Fruit fly (Drosophila melanogaster) whole organism, embryonic: ENCODE data around the gene CG11668.
A peak's percentile ranks its signal among the peaks of the same experiment; 100 is the strongest.

Experiments used
- Adf1 ChIP-seq: fragments of 200-800 bp; sonication (Bioruptor generic); IDR thresholded peaks from 2 replicates; pipeline ENCODE4 v1.3.6; 2022; ENCODE audit warnings: missing biosample characterization, missing genetic modification characterization
- Bteb2 ChIP-seq: fragments of 200-800 bp; sonication (Bioruptor generic); optimal IDR thresholded peaks from 2 replicates; lab custom pipeline; 2016; ENCODE audit warnings: missing biosample characterization, missing genetic modification characterization
- CG13775 ChIP-seq: fragments of 200-800 bp; sonication (Bioruptor generic); optimal IDR thresholded peaks from 3 replicates; lab custom pipeline; 2017; ENCODE audit warnings: missing biosample characterization, mild to moderate bottlenecking, missing genetic modification characterization
- CG14965 ChIP-seq: fragments of 200-800 bp; sonication (Bioruptor generic); optimal IDR thresholded peaks from 2 replicates; lab custom pipeline; 2016; ENCODE audit warnings: missing biosample characterization, missing genetic modification characterization, borderline replicate concordance
- CG1602 ChIP-seq: fragments of 200-800 bp; sonication (Bioruptor generic); optimal IDR thresholded peaks from 3 replicates; lab custom pipeline; 2016; ENCODE audit warnings: missing biosample characterization, missing genetic modification characterization
- CG18011 ChIP-seq: fragments of 200-800 bp; sonication (Bioruptor generic); optimal IDR thresholded peaks from 2 replicates; lab custom pipeline; 2017; ENCODE audit warnings: missing biosample characterization, missing genetic modification characterization, mild to moderate bottlenecking, moderate library complexity, missing genotype
- CG30020 ChIP-seq: fragments of 200-800 bp; optimal IDR thresholded peaks from 2 replicates; lab custom pipeline; 2019; ENCODE audit warnings: missing biosample characterization, mild to moderate bottlenecking, missing genetic modification characterization, moderate library complexity
- CG30431 ChIP-seq: fragments of 200-800 bp; sonication (Bioruptor generic); optimal IDR thresholded peaks from 2 replicates; lab custom pipeline; 2017; ENCODE audit warnings: missing biosample characterization, missing genetic modification characterization
- CG34422 ChIP-seq: fragments of 200-800 bp; sonication (Bioruptor generic); IDR thresholded peaks from 3 replicates; pipeline ENCODE4 v1.3.6; 2022; ENCODE audit warnings: missing biosample characterization, missing genetic modification characterization
- CG42726 ChIP-seq: fragments of 200-800 bp; sonication (Bioruptor generic); IDR thresholded peaks from 2 replicates; pipeline ENCODE4 v1.3.6; 2022; ENCODE audit warnings: missing biosample characterization, missing genetic modification characterization; ENCODE audit not compliant: partially characterized antibody
- CG4360 ChIP-seq: fragments of 200-800 bp; sonication (Bioruptor generic); IDR thresholded peaks from 2 replicates; pipeline ENCODE4 v1.3.6; 2022; ENCODE audit warnings: missing biosample characterization, missing genetic modification characterization
- CG4617 ChIP-seq: fragments of 200-800 bp; sonication (Bioruptor generic); optimal IDR thresholded peaks from 3 replicates; lab custom pipeline; 2016; ENCODE audit warnings: missing biosample characterization, missing genetic modification characterization, borderline replicate concordance
- CG4820 ChIP-seq: fragments of 200-800 bp; sonication (Bioruptor generic); optimal IDR thresholded peaks from 3 replicates; lab custom pipeline; 2016; ENCODE audit warnings: missing biosample characterization, missing genetic modification characterization
- CG6654 ChIP-seq: fragments of 200-800 bp; sonication (Bioruptor generic); optimal IDR thresholded peaks from 2 replicates; lab custom pipeline; 2017; ENCODE audit warnings: missing biosample characterization, mild to moderate bottlenecking, missing genetic modification characterization
- CG6683 ChIP-seq: fragments of 200-800 bp; sonication (Bioruptor generic); optimal IDR thresholded peaks from 2 replicates; lab custom pipeline; 2017; ENCODE audit warnings: missing biosample characterization, mild to moderate bottlenecking, missing genetic modification characterization, missing genetic modification reagents
- Deaf1 ChIP-seq: fragments of 200-800 bp; optimal IDR thresholded peaks from 3 replicates; lab custom pipeline; 2019; ENCODE audit warnings: missing biosample characterization, mild to moderate bottlenecking, missing genetic modification characterization, moderate library complexity
- Dip2 ChIP-seq: fragments of 200-800 bp; sonication (Bioruptor generic); IDR thresholded peaks from 2 replicates; pipeline ENCODE4 v1.3.6; 2022; ENCODE audit warnings: missing biosample characterization, missing genetic modification characterization
- Doc2 ChIP-seq: fragments of 200-800 bp; sonication (Bioruptor generic); IDR thresholded peaks from 2 replicates; pipeline ENCODE4 v1.3.6; 2022; ENCODE audit warnings: missing biosample characterization, missing genetic modification characterization
- HLH3B ChIP-seq: fragments of 200-800 bp; sonication (Bioruptor generic); IDR thresholded peaks from 2 replicates; pipeline ENCODE4 v1.3.6; 2022; ENCODE audit warnings: missing biosample characterization, missing genetic modification characterization
- HLH54F ChIP-seq: fragments of 200-800 bp; sonication (Bioruptor generic); optimal IDR thresholded peaks from 3 replicates; lab custom pipeline; 2016; ENCODE audit warnings: missing biosample characterization, missing genetic modification characterization
- Hmx ChIP-seq: fragments of 200-800 bp; sonication (Bioruptor generic); optimal IDR thresholded peaks from 2 replicates; lab custom pipeline; 2016; ENCODE audit warnings: missing biosample characterization, missing genetic modification characterization
- Side ChIP-seq: fragments of 200-800 bp; sonication (Bioruptor generic); optimal IDR thresholded peaks from 2 replicates; lab custom pipeline; 2016; ENCODE audit warnings: missing biosample characterization, missing genetic modification characterization
- Stat92E ChIP-seq, 3 experiments: fragments of >200 bp in 2 of 3; fragments of 200-800 bp in 1 of 3; sonication (Bioruptor generic) in 1 of 3; optimal IDR thresholded peaks; 2 replicates each; lab custom pipeline; 2017 to 2019; ENCODE audit warnings: missing biosample characterization in 3 of 3, missing genetic modification characterization in 3 of 3, mild to moderate bottlenecking in 1 of 3, moderate library complexity in 1 of 3
- Vsx1 ChIP-seq: fragments of 200-800 bp; sonication (Bioruptor generic); optimal IDR thresholded peaks from 2 replicates; lab custom pipeline; 2017; ENCODE audit warnings: missing biosample characterization, mild to moderate bottlenecking, missing genetic modification characterization, missing genetic modification reagents
- ara ChIP-seq: fragments of 200-800 bp; sonication (Bioruptor generic); IDR thresholded peaks from 2 replicates; pipeline ENCODE4 v1.3.6; 2022; ENCODE audit warnings: missing biosample characterization, missing genetic modification characterization
- ase ChIP-seq: fragments of 200-800 bp; sonication (Bioruptor generic); IDR thresholded peaks from 3 replicates; pipeline ENCODE4 v1.3.6; 2022; ENCODE audit warnings: missing biosample characterization, missing genetic modification characterization
- ato ChIP-seq: fragments of 200-800 bp; sonication (Bioruptor generic); IDR thresholded peaks from 2 replicates; pipeline ENCODE4 v1.3.6; 2022; ENCODE audit warnings: missing biosample characterization, missing genetic modification characterization; ENCODE audit not compliant: partially characterized antibody
- cad ChIP-seq: fragments of >200 bp; optimal IDR thresholded peaks from 2 replicates; lab custom pipeline; 2017; ENCODE audit warnings: missing biosample characterization, missing genetic modification characterization
- chm ChIP-seq: fragments of 200-800 bp; sonication (Bioruptor generic); IDR thresholded peaks from 2 replicates; pipeline ENCODE4 v1.3.6; 2022; ENCODE audit warnings: missing biosample characterization, missing genetic modification characterization
- corto ChIP-seq: fragments of 200-800 bp; sonication (Bioruptor generic); optimal IDR thresholded peaks from 2 replicates; lab custom pipeline; 2016; ENCODE audit warnings: missing biosample characterization, mild to moderate bottlenecking, missing genetic modification characterization, moderate library complexity
- dpn ChIP-seq, 2 experiments: fragments of 200-800 bp; sonication (Bioruptor generic); optimal IDR thresholded peaks; 3 replicates each; lab custom pipeline; 2016; ENCODE audit warnings: missing biosample characterization in 2 of 2, missing genetic modification characterization in 2 of 2
- esg ChIP-seq: fragments of 200-800 bp; sonication (Bioruptor generic); conservative IDR thresholded peaks from 2 replicates; pipeline ENCODE4 v1.3.6; 2022; ENCODE audit warnings: missing biosample characterization, missing genetic modification characterization
- ewg ChIP-seq: fragments of 200-800 bp; sonication (Bioruptor generic); optimal IDR thresholded peaks from 3 replicates; lab custom pipeline; 2017; ENCODE audit warnings: mild to moderate bottlenecking, missing biosample characterization, missing genetic modification reagents, missing genetic modification characterization
- exex ChIP-seq: fragments of 200-800 bp; sonication (Bioruptor generic); optimal IDR thresholded peaks from 4 replicates; lab custom pipeline; 2018; ENCODE audit warnings: missing biosample characterization, mild to moderate bottlenecking, missing genetic modification characterization, moderate library complexity
- gcm2 ChIP-seq: fragments of 200-800 bp; sonication (Bioruptor generic); optimal IDR thresholded peaks from 2 replicates; lab custom pipeline; 2016; ENCODE audit warnings: missing biosample characterization, missing genetic modification characterization
- jigr1 ChIP-seq: fragments of 200-800 bp; sonication (Bioruptor generic); IDR thresholded peaks from 3 replicates; pipeline ENCODE4 v1.3.6; 2022; ENCODE audit warnings: missing biosample characterization, missing genetic modification characterization
- jing ChIP-seq: fragments of 200-800 bp; sonication (Bioruptor generic); optimal IDR thresholded peaks from 2 replicates; lab custom pipeline; 2018; ENCODE audit warnings: missing biosample characterization, mild to moderate bottlenecking, missing genetic modification characterization
- kay ChIP-seq: fragments of 200-800 bp; sonication (Bioruptor generic); optimal IDR thresholded peaks from 2 replicates; lab custom pipeline; 2016; ENCODE audit warnings: missing biosample characterization, missing genetic modification characterization
- ken ChIP-seq: fragments of 200-800 bp; sonication (Bioruptor generic); IDR thresholded peaks from 3 replicates; pipeline ENCODE4 v1.3.6; 2022; ENCODE audit warnings: missing biosample characterization, missing genetic modification characterization
- klu ChIP-seq: fragments of 200-800 bp; sonication (Bioruptor generic); IDR thresholded peaks from 2 replicates; pipeline ENCODE4 v1.3.6; 2022; ENCODE audit warnings: missing biosample characterization, missing genetic modification characterization
- nau ChIP-seq: fragments of 200-800 bp; sonication (Bioruptor generic); optimal IDR thresholded peaks from 3 replicates; lab custom pipeline; 2017; ENCODE audit warnings: missing biosample characterization, mild to moderate bottlenecking, missing genetic modification characterization, missing genetic modification reagents
- nmo ChIP-seq: fragments of 200-800 bp; sonication (Bioruptor generic); optimal IDR thresholded peaks from 2 replicates; lab custom pipeline; 2018; ENCODE audit warnings: missing biosample characterization, mild to moderate bottlenecking, missing genetic modification characterization, moderate library complexity
- org-1 ChIP-seq: fragments of 200-800 bp; sonication (Bioruptor generic); optimal IDR thresholded peaks from 2 replicates; lab custom pipeline; 2017; ENCODE audit warnings: missing biosample characterization, missing genetic modification characterization
- otp ChIP-seq: fragments of 200-800 bp; sonication (Bioruptor generic); IDR thresholded peaks from 3 replicates; pipeline ENCODE4, ENCODE4 v1.3.6; 2022; ENCODE audit warnings: missing biosample characterization, missing genetic modification characterization
- pan ChIP-seq, 4 experiments: fragments of >200 bp in 3 of 4; fragments of 200-800 bp in 1 of 4; sonication (Bioruptor generic) in 1 of 4; optimal IDR thresholded peaks in 3 of 4; IDR thresholded peaks in 1 of 4; 2 replicates each; pipeline versions ENCODE4 v1.3.6 to Lab custom; 2017 to 2022; ENCODE audit warnings: missing biosample characterization in 2 of 4, missing genetic modification characterization in 2 of 4, mixed read lengths in 1 of 4
- pum ChIP-seq: fragments of 200-800 bp; sonication (Bioruptor generic); optimal IDR thresholded peaks from 2 replicates; lab custom pipeline; 2016; ENCODE audit warnings: missing biosample characterization, missing genetic modification characterization
- shn ChIP-seq: fragments of 200-800 bp; sonication (Bioruptor generic); optimal IDR thresholded peaks from 3 replicates; lab custom pipeline; 2016; ENCODE audit warnings: missing biosample characterization, missing genetic modification characterization
- sug ChIP-seq: fragments of 200-800 bp; optimal IDR thresholded peaks from 2 replicates; lab custom pipeline; 2019; ENCODE audit warnings: missing biosample characterization, mild to moderate bottlenecking, missing genetic modification characterization, moderate library complexity
- tll ChIP-seq, 2 experiments: fragments of 200-800 bp in 1 of 2; fragments of >200 bp in 1 of 2; sonication (Bioruptor generic) in 1 of 2; optimal IDR thresholded peaks; 2 replicates each; lab custom pipeline; 2017 to 2019; ENCODE audit warnings: missing biosample characterization in 2 of 2, missing genetic modification characterization in 2 of 2, mild to moderate bottlenecking in 1 of 2, moderate library complexity in 1 of 2
- ttk ChIP-seq: fragments of 200-800 bp; sonication (Bioruptor generic); IDR thresholded peaks from 2 replicates; pipeline ENCODE4 v2.1.2; 2022; ENCODE audit warnings: missing biosample characterization, missing genetic modification characterization
- zf30C ChIP-seq: fragments of 200-800 bp; sonication (Bioruptor generic); optimal IDR thresholded peaks from 3 replicates; lab custom pipeline; 2018; ENCODE audit warnings: missing biosample characterization, mild to moderate bottlenecking, missing genetic modification characterization

CG11668 gene

dm6 chr3R:13088395-13088794 lies 50.2 kb downstream of the CG11668 start, which contains the start of gene timeout (continued):
- TF ChIP-seq cad (GFP tag; lab: Kevin White, UChicago) (no peak), otp (GFP tag; lab: Robert Waterston, UW) (no peak), Side (GFP tag; lab: Kevin White, UChicago) (no peak), ato (GFP tag; lab: Robert Waterston, UW) (peak; percentile 62; the same call in 1 of the 2 replicates), Adf1 (GFP tag; lab: Robert Waterston, UW) (no peak), CG42726 (GFP tag; lab: Robert Waterston, UW) (peak; percentile 47; the same call in 1 of the 2 replicates), Deaf1 (tag; lab: Kevin White, UChicago) (no peak), CG4820 (GFP tag; lab: Kevin White, UChicago) (no peak), corto (GFP tag; lab: Kevin White, UChicago) (no peak), HLH3B (no peak), Bteb2 (GFP tag; lab: Kevin White, UChicago) (no peak), HLH54F (GFP tag; lab: Kevin White, UChicago) (no peak), zf30C (no peak), CG6654 (GFP tag; lab: Kevin White, UChicago) (no peak), jigr1 (GFP tag; lab: Robert Waterston, UW) (no peak), gcm2 (GFP tag; lab: Kevin White, UChicago) (no peak), ase (GFP tag; lab: Robert Waterston, UW) (no peak), jing (GFP tag; lab: Kevin White, UChicago) (no peak), CG13775 (GFP tag; lab: Kevin White, UChicago) (no peak), exex (tag; lab: Kevin White, UChicago) (no peak), shn (GFP tag; lab: Kevin White, UChicago) (no peak), dpn (GFP tag; optimal IDR thresholded peaks at IDR 0.05; lab: Kevin White, UChicago) (no peak), ewg (GFP tag; lab: Kevin White, UChicago) (no peak), Hmx (no peak), kay (no peak), Vsx1 (GFP tag; lab: Kevin White, UChicago) (no peak), sug (tag; lab: Kevin White, UChicago) (no peak), ttk (GFP tag; lab: Robert Waterston, UW) (no peak), CG4617 (GFP tag; lab: Kevin White, UChicago) (no peak), pan (optimal IDR thresholded peaks at IDR 0.05; lab: Kevin White, UChicago) (no peak), pan (GFP tag; optimal IDR thresholded peaks at IDR 0.05 in 1 of 2, IDR thresholded peaks at IDR 0.05 in 1 of 2) (no peak), Stat92E (GFP tag; optimal IDR thresholded peaks at IDR 0.05; lab: Kevin White, UChicago) (no peak), nmo (peak; percentile 50), CG30431 (GFP tag; lab: Kevin White, UChicago) (no peak), CG18011 (GFP tag; lab: Kevin White, UChicago) (no peak), ken (GFP tag; lab: Robert Waterston, UW) (no peak), chm (GFP tag; lab: Robert Waterston, UW) (no peak), CG30020 (tag; lab: Kevin White, UChicago) (no peak), Doc2 (GFP tag; lab: Robert Waterston, UW) (no peak), CG1602 (GFP tag; lab: Kevin White, UChicago) (no peak), tll (GFP tag; optimal IDR thresholded peaks at IDR 0.05; lab: Kevin White, UChicago) (no peak), CG14965 (GFP tag; lab: Kevin White, UChicago) (no peak), org-1 (no peak), klu (GFP tag; lab: Robert Waterston, UW) (no peak), ara (GFP tag; lab: Robert Waterston, UW) (no peak), Dip2 (GFP tag; lab: Robert Waterston, UW) (no peak), CG6683 (GFP tag; lab: Kevin White, UChicago) (no peak), CG4360 (GFP tag; lab: Robert Waterston, UW) (no peak), pum (no peak), CG34422 (GFP tag; lab: Robert Waterston, UW) (no peak), nau (GFP tag; lab: Kevin White, UChicago) (no peak), esg (GFP tag; lab: Robert Waterston, UW) (no peak)
